Worm (Caenorhabditis elegans): ENCODE results near the gene C38C6.3.
"Not testable (repeated sequence)": the region's sequence is repeated elsewhere in the genome, so short reads cannot be mapped to it uniquely, and the experiment has no call there.

DNA sequence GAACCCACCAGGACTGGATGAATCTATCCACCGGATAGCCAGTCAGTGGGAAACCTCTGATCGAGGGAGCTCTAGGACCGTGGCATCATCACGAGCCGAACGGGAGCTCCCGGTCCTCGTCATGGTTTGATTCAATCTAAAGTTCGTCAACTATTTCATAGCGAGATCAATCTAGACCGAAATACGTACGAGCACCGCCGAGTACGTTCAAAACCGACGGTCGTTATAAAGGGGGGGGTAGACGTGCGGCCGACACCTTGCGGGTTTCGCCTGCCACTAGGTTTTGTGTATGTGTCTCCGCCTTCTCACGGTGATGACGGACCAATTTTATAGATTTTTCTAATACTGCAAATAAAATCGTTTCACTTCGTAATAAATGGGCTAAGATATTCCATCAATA lies 3.0 kb downstream of the C38C6.3 start:
- not testable (repeated sequence) for TF ChIP-seq fos-1 (tag; optimal IDR thresholded peaks at IDR 0.05); pqm-1 (tag; optimal IDR thresholded peaks at IDR 0.05); alr-1 (tag; optimal IDR thresholded peaks at IDR 0.05; ENCODE audit: borderline replicate concordance); mdl-1 (tag; optimal IDR thresholded peaks at IDR 0.05); egl-27 (tag; optimal IDR thresholded peaks at IDR 0.05); mep-1 (tag; optimal IDR thresholded peaks at IDR 0.05)
